Fruit fly (Drosophila melanogaster) whole organism, wandering third instar larva: Measurements from ENCODE around the gene Rab40.

Source experiments
- CG32264 ChIP-seq: fragments of 200-800 bp; sonication (Bioruptor generic); optimal IDR thresholded peaks from 2 replicates; lab custom pipeline; 2016; ENCODE audit warnings: missing biosample characterization, missing genetic modification characterization
- Hr78 ChIP-seq: fragments of >200 bp; optimal IDR thresholded peaks from 2 replicates; lab custom pipeline; 2017; ENCODE audit warnings: missing biosample characterization, missing genetic modification characterization
- OdsH ChIP-seq: fragments of 200-800 bp; sonication (Bioruptor generic); optimal IDR thresholded peaks from 2 replicates; lab custom pipeline; 2016; ENCODE audit warnings: missing biosample characterization, mild to moderate bottlenecking, missing genetic modification characterization
- foxo ChIP-seq, 2 experiments: fragments of 200-800 bp; sonication (Bioruptor generic); optimal IDR thresholded peaks; 2 replicates in 1 of 2; 3 replicates in 1 of 2; lab custom pipeline; 2016 to 2017; ENCODE audit warnings: missing biosample characterization in 2 of 2, missing genetic modification characterization in 2 of 2
- pan ChIP-seq: fragments of >200 bp; optimal IDR thresholded peaks from 2 replicates; lab custom pipeline; 2017
- usp ChIP-seq: fragments of >200 bp; optimal IDR thresholded peaks from 2 replicates; lab custom pipeline; 2017; ENCODE audit warnings: missing biosample characterization, missing genetic modification characterization

- TF ChIP-seq OdsH (GFP tag; lab: Kevin White, UChicago) = no peak
- TF ChIP-seq CG32264 (GFP tag; lab: Kevin White, UChicago) = no peak
- no peak for TF ChIP-seq foxo (GFP tag; optimal IDR thresholded peaks at IDR 0.05; lab: Kevin White, UChicago)
- no peak for TF ChIP-seq usp (GFP tag; lab: Kevin White, UChicago)
- no peak for TF ChIP-seq pan
- TF ChIP-seq Hr78 (GFP tag; lab: Kevin White, UChicago) = no peak
These were observed 28.3 kb downstream of the Rab40 start for dm6 chrX:12434604-12435003.
